Worm (Caenorhabditis elegans) whole organism, L1 larva: Measurements from ENCODE around the gene umps-1.
A peak's percentile ranks its signal among the peaks of the same experiment; 100 is the strongest.

Experiments used
- C04F5.9 ChIP-seq: sonication (generic microtip); optimal IDR thresholded peaks from 2 replicates; lab custom pipeline; 2016; ENCODE audit warnings: missing genetic modification characterization, missing compliant biosample characterization
- C16A3.4 ChIP-seq: fragments of 150-350 bp; optimal IDR thresholded peaks from 2 replicates; lab custom pipeline; 2014; ENCODE audit warnings: missing biosample characterization, missing genetic modification characterization
- C34B4.2 ChIP-seq: sonication (generic microtip); optimal IDR thresholded peaks from 2 replicates; lab custom pipeline; 2017; ENCODE audit warnings: mild to moderate bottlenecking, missing genetic modification characterization, missing compliant biosample characterization
- aha-1 ChIP-seq: fragments of 150-350 bp; optimal IDR thresholded peaks from 2 replicates; lab custom pipeline; 2014; ENCODE audit warnings: missing biosample characterization, missing genetic modification characterization
- alr-1 ChIP-seq: fragments of 200-800 bp; sonication (Bioruptor generic); optimal IDR thresholded peaks from 2 replicates; lab custom pipeline; 2018; ENCODE audit warnings: borderline replicate concordance, mild to moderate bottlenecking, missing genetic modification characterization, missing compliant biosample characterization
- aly-2 ChIP-seq: fragments of 150-350 bp; optimal IDR thresholded peaks from 2 replicates; lab custom pipeline; 2014; ENCODE audit warnings: missing biosample characterization, missing genetic modification characterization
- ama-1 ChIP-seq: fragments of 150-350 bp; optimal IDR thresholded peaks from 2 replicates; lab custom pipeline; 2014
- blmp-1 ChIP-seq: fragments of 150-350 bp; optimal IDR thresholded peaks from 2 replicates; lab custom pipeline; 2014; ENCODE audit warnings: missing biosample characterization, missing genetic modification characterization
- ceh-63 ChIP-seq: fragments of 200-800 bp; sonication (Bioruptor generic); optimal IDR thresholded peaks from 2 replicates; lab custom pipeline; 2018; ENCODE audit warnings: mild to moderate bottlenecking, missing genetic modification characterization, missing compliant biosample characterization
- ceh-90 ChIP-seq: sonication (generic microtip); optimal IDR thresholded peaks from 2 replicates; lab custom pipeline; 2016; ENCODE audit warnings: missing genetic modification characterization, missing compliant biosample characterization
- ces-1 ChIP-seq: fragments of 150-350 bp; optimal IDR thresholded peaks from 2 replicates; lab custom pipeline; 2014; ENCODE audit warnings: missing biosample characterization, missing genetic modification reagents, missing genetic modification characterization
- dsc-1 ChIP-seq: sonication (generic microtip); optimal IDR thresholded peaks from 2 replicates; lab custom pipeline; 2016; ENCODE audit warnings: mild to moderate bottlenecking, missing genetic modification characterization, missing compliant biosample characterization
- efl-1 ChIP-seq, 4 experiments: fragments of 150-350 bp; optimal IDR thresholded peaks in 3 of 4; peaks in 1 of 4; 1 replicate in 1 of 4; 2 replicates in 3 of 4; lab custom pipeline; 2014; ENCODE audit warnings: missing biosample characterization in 2 of 4, missing genetic modification characterization in 2 of 4, missing genetic modification reagents in 2 of 4
- ets-5 ChIP-seq: fragments of 200-800 bp; sonication (Bioruptor generic); IDR thresholded peaks from 2 replicates; pipeline ENCODE4 v1.3.6; 2022; ENCODE audit warnings: missing genetic modification characterization, missing compliant biosample characterization
- fkh-10 ChIP-seq: sonication (generic microtip); optimal IDR thresholded peaks from 2 replicates; lab custom pipeline; 2017; ENCODE audit warnings: missing biosample characterization, missing genetic modification reagents, missing genetic modification characterization
- fkh-8 ChIP-seq: sonication (generic microtip); optimal IDR thresholded peaks from 2 replicates; lab custom pipeline; 2016; ENCODE audit warnings: mild to moderate bottlenecking, missing genetic modification characterization, missing compliant biosample characterization
- fos-1 ChIP-seq: fragments of 150-350 bp; optimal IDR thresholded peaks from 2 replicates; lab custom pipeline; 2014; ENCODE audit warnings: missing biosample characterization, missing genetic modification characterization
- grh-1 ChIP-seq: fragments of 200-800 bp; sonication (Bioruptor generic); IDR thresholded peaks from 2 replicates; pipeline ENCODE4 v1.3.6; 2022; ENCODE audit warnings: missing genetic modification reagents, missing genetic modification characterization, missing compliant biosample characterization
- hlh-17 ChIP-seq: fragments of 200-800 bp; sonication (Bioruptor generic); optimal IDR thresholded peaks from 2 replicates; lab custom pipeline; 2018; ENCODE audit warnings: missing genetic modification characterization, mild to moderate bottlenecking, missing compliant biosample characterization, moderate library complexity, borderline replicate concordance
- lin-13 ChIP-seq: fragments of 150-350 bp; optimal IDR thresholded peaks from 2 replicates; lab custom pipeline; 2014; ENCODE audit warnings: missing biosample characterization, missing genetic modification reagents, missing genetic modification characterization
- lin-14 ChIP-seq: fragments of 200-800 bp; sonication (Bioruptor generic); optimal IDR thresholded peaks from 2 replicates; lab custom pipeline; 2018; ENCODE audit warnings: mild to moderate bottlenecking, missing genetic modification characterization, moderate library complexity, missing compliant biosample characterization
- lin-39 ChIP-seq: fragments of 150-350 bp; optimal IDR thresholded peaks from 2 replicates; lab custom pipeline; 2014; ENCODE audit warnings: missing biosample characterization, missing genetic modification reagents, missing genetic modification characterization
- mab-9 ChIP-seq: fragments of 200-800 bp; sonication (Bioruptor generic); IDR thresholded peaks from 2 replicates; pipeline ENCODE4 v1.3.6; 2022; ENCODE audit warnings: missing genetic modification reagents, missing genetic modification characterization, missing compliant biosample characterization
- mdl-1 ChIP-seq, 2 experiments: fragments of 150-350 bp; optimal IDR thresholded peaks; 2 replicates each; lab custom pipeline; 2014 to 2017; ENCODE audit warnings: missing biosample characterization in 2 of 2, missing genetic modification characterization in 2 of 2, inconsistent platforms in 1 of 2
- mep-1 ChIP-seq: fragments of 150-350 bp; optimal IDR thresholded peaks from 2 replicates; lab custom pipeline; 2014; ENCODE audit warnings: missing biosample characterization, missing genetic modification characterization
- nhr-11 ChIP-seq: fragments of 150-350 bp; optimal IDR thresholded peaks from 2 replicates; lab custom pipeline; 2014; ENCODE audit warnings: missing biosample characterization, missing genetic modification characterization
- nhr-20 ChIP-seq: sonication (generic microtip); optimal IDR thresholded peaks from 2 replicates; lab custom pipeline; 2016; ENCODE audit warnings: mild to moderate bottlenecking, missing genetic modification characterization, missing compliant biosample characterization
- nhr-237 ChIP-seq: fragments of 150-350 bp; optimal IDR thresholded peaks from 2 replicates; lab custom pipeline; 2014; ENCODE audit warnings: missing biosample characterization, missing genetic modification characterization
- nhr-28 ChIP-seq: fragments of 150-350 bp; optimal IDR thresholded peaks from 2 replicates; lab custom pipeline; 2014; ENCODE audit warnings: missing biosample characterization, missing genetic modification characterization
- nhr-47 ChIP-seq: sonication (generic microtip); optimal IDR thresholded peaks from 2 replicates; lab custom pipeline; 2016; ENCODE audit warnings: mild to moderate bottlenecking, missing genetic modification characterization, moderate library complexity, missing compliant biosample characterization
- nhr-77 ChIP-seq: fragments of 150-350 bp; optimal IDR thresholded peaks from 2 replicates; lab custom pipeline; 2014; ENCODE audit warnings: missing biosample characterization, missing genetic modification characterization
- nhr-84 ChIP-seq: sonication (generic microtip); optimal IDR thresholded peaks from 2 replicates; lab custom pipeline; 2017; ENCODE audit warnings: missing biosample characterization, missing genetic modification characterization
- nhr-85 ChIP-seq: sonication (generic microtip); peaks from one replicate; lab custom pipeline; 2016; ENCODE audit warnings: missing genetic modification characterization, inconsistent platforms, missing compliant biosample characterization
- pag-3 ChIP-seq: sonication (generic microtip); optimal IDR thresholded peaks from 2 replicates; lab custom pipeline; 2017; ENCODE audit warnings: missing genetic modification characterization, mild to moderate bottlenecking, missing compliant biosample characterization, antibody characterized with exemption, borderline replicate concordance; ENCODE audit not compliant: insufficient read depth
- pax-3 ChIP-seq: fragments of 200-800 bp; sonication (Bioruptor generic); optimal IDR thresholded peaks from 2 replicates; lab custom pipeline; 2018; ENCODE audit warnings: mild to moderate bottlenecking, missing genetic modification characterization, moderate library complexity, missing compliant biosample characterization
- pqm-1 ChIP-seq: sonication (generic microtip); optimal IDR thresholded peaks from 3 replicates; lab custom pipeline; 2017; ENCODE audit warnings: missing biosample characterization, missing genetic modification characterization
- skn-1 ChIP-seq: fragments of 150-350 bp; optimal IDR thresholded peaks from 2 replicates; lab custom pipeline; 2014; ENCODE audit warnings: missing biosample characterization, missing genetic modification characterization
- snu-23 ChIP-seq: sonication (generic microtip); optimal IDR thresholded peaks from 2 replicates; lab custom pipeline; 2016; ENCODE audit warnings: missing genetic modification characterization, missing compliant biosample characterization
- sptf-1 ChIP-seq: fragments of 150-350 bp; optimal IDR thresholded peaks from 2 replicates; lab custom pipeline; 2014; ENCODE audit warnings: missing biosample characterization, missing genetic modification characterization
- swsn-7 ChIP-seq: sonication (generic microtip); optimal IDR thresholded peaks from 2 replicates; lab custom pipeline; 2016; ENCODE audit warnings: missing genetic modification characterization, missing compliant biosample characterization
- tbx-2 ChIP-seq: sonication (generic microtip); optimal IDR thresholded peaks from 2 replicates; lab custom pipeline; 2016; ENCODE audit warnings: missing genetic modification characterization, missing compliant biosample characterization
- unc-130 ChIP-seq: fragments of 150-350 bp; optimal IDR thresholded peaks from 2 replicates; lab custom pipeline; 2017; ENCODE audit warnings: missing biosample characterization, missing genetic modification characterization, inconsistent platforms
- unc-30 ChIP-seq: sonication (generic microtip); optimal IDR thresholded peaks from 2 replicates; lab custom pipeline; 2017; ENCODE audit warnings: missing biosample characterization, missing genetic modification characterization
- unc-86 ChIP-seq: sonication (generic microtip); optimal IDR thresholded peaks from 2 replicates; lab custom pipeline; 2016; ENCODE audit warnings: missing genetic modification characterization, missing compliant biosample characterization
- unc-98 ChIP-seq: fragments of 200-800 bp; sonication (Bioruptor generic); IDR thresholded peaks from 2 replicates; pipeline ENCODE4 v1.3.6; 2022; ENCODE audit warnings: missing genetic modification characterization, missing compliant biosample characterization
- vab-15 ChIP-seq: sonication (generic microtip); optimal IDR thresholded peaks from 2 replicates; lab custom pipeline; 2017; ENCODE audit warnings: missing genotype, mild to moderate bottlenecking, missing genetic modification characterization, missing compliant biosample characterization
- xbp-1 ChIP-seq: sonication (generic microtip); optimal IDR thresholded peaks from 2 replicates; lab custom pipeline; 2016; ENCODE audit warnings: missing genetic modification characterization, missing compliant biosample characterization
- zip-4 ChIP-seq: fragments of 200-800 bp; sonication (Bioruptor generic); optimal IDR thresholded peaks from 2 replicates; lab custom pipeline; 2018; ENCODE audit warnings: mild to moderate bottlenecking, missing genetic modification characterization, moderate library complexity, missing compliant biosample characterization

umps-1 gene

ce11 chrIII:10338992-10339852 is 18.2 kb downstream of the umps-1 start (continued):
- no peak for TF ChIP-seq nhr-28
- no peak for TF ChIP-seq nhr-77 (tag; lab: Kevin White, UChicago)
- peak; percentile 40 for TF ChIP-seq nhr-20
- no peak for TF ChIP-seq unc-130 (tag; lab: Kevin White, UChicago)
- peak; percentile 26 for TF ChIP-seq nhr-47 (tag; lab: Kevin White, UChicago)
- TF ChIP-seq lin-14 (GFP tag; lab: Kevin White, UChicago): peak; percentile 53
- TF ChIP-seq grh-1 (GFP tag; lab: Robert Waterston, UW): peak; percentile 12; the same call in 1 of the 2 replicates
- peak; percentile 88 for TF ChIP-seq nhr-85
- no peak for TF ChIP-seq ceh-63 (GFP tag; lab: Kevin White, UChicago)
- TF ChIP-seq pqm-1 (tag; lab: Kevin White, UChicago): no peak
- TF ChIP-seq efl-1 (optimal IDR thresholded peaks at IDR 0.05; lab: Kevin White, UChicago): no peak
- TF ChIP-seq efl-1 (GFP tag; optimal IDR thresholded peaks at IDR 0.05 in 1 of 2; lab: Kevin White, UChicago): peak in 1 of 2 experiments; percentile 4

ce11 chrIII:10337508-10338166 is 19.8 kb downstream of the umps-1 start, which contains the start of gene ttr-15:
Gene ttr-15 (plus strand): TSS chrIII:10337847.
- TF ChIP-seq fkh-10 (GFP tag; lab: Kevin White, UChicago) (no peak), vab-15 (no peak), alr-1 (tag; lab: Kevin White, UChicago) (no peak), nhr-237 (no peak), ces-1 (no peak), pag-3 (tag; lab: Kevin White, UChicago) (no peak), unc-98 (no peak), fkh-8 (tag; lab: Kevin White, UChicago) (no peak), C04F5.9 (tag; lab: Kevin White, UChicago) (no peak), lin-13 (no peak), snu-23 (GFP tag; lab: Kevin White, UChicago) (peak; percentile 36), C16A3.4 (tag; lab: Kevin White, UChicago) (no peak), tbx-2 (tag; lab: Kevin White, UChicago) (no peak), nhr-84 (tag; lab: Kevin White, UChicago) (no peak), lin-39 (tag; lab: Kevin White, UChicago) (no peak), skn-1 (tag; lab: Kevin White, UChicago) (no peak), nhr-85 (peak; percentile 96), fos-1 (tag; lab: Kevin White, UChicago) (peak; percentile 13), unc-86 (tag; lab: Kevin White, UChicago) (no peak), mep-1 (tag; lab: Kevin White, UChicago) (peak; percentile 41), ets-5 (GFP tag; lab: Robert Waterston, UW) (no peak), aly-2 (tag; lab: Kevin White, UChicago) (no peak), aha-1 (tag; lab: Kevin White, UChicago) (no peak), nhr-11 (no peak), dsc-1 (tag; lab: Kevin White, UChicago) (no peak), ama-1 (lab: Kevin White, UChicago) (peak; percentile 44), mdl-1 (tag; optimal IDR thresholded peaks at IDR 0.05; lab: Kevin White, UChicago) (no peak), hlh-17 (GFP tag; lab: Kevin White, UChicago) (no peak), pqm-1 (tag; lab: Kevin White, UChicago) (no peak), pax-3 (no peak), ceh-90 (tag; lab: Kevin White, UChicago) (no peak), nhr-28 (no peak), efl-1 (optimal IDR thresholded peaks at IDR 0.05; lab: Kevin White, UChicago) (peak in 1 of 2 experiments; percentile 12), efl-1 (GFP tag; optimal IDR thresholded peaks at IDR 0.05 in 1 of 2; lab: Kevin White, UChicago) (peak in 1 of 2 experiments; percentile 92), swsn-7 (tag; lab: Kevin White, UChicago) (no peak), unc-30 (no peak), zip-4 (no peak), xbp-1 (tag; lab: Kevin White, UChicago) (no peak), mab-9 (no peak), blmp-1 (tag; lab: Kevin White, UChicago) (peak; percentile 65), C34B4.2 (no peak), sptf-1 (tag; lab: Kevin White, UChicago) (no peak)
